Worm (Caenorhabditis elegans) whole organism, late embryonic: ENCODE results near the gene ref-1.
A peak's percentile ranks its signal among the peaks of the same experiment; 100 is the strongest.

Experiments
- C08G9.2 ChIP-seq: sonication (generic microtip); optimal IDR thresholded peaks from 2 replicates; lab custom pipeline; 2016; ENCODE audit warnings: mild to moderate bottlenecking, missing genetic modification characterization, moderate library complexity, missing compliant biosample characterization
- C38D4.7 ChIP-seq: fragments of 200-800 bp; sonication (Bioruptor generic); optimal IDR thresholded peaks from 2 replicates; lab custom pipeline; 2018; ENCODE audit warnings: mild to moderate bottlenecking, missing genetic modification characterization, moderate library complexity, missing compliant biosample characterization
- F13H6.1 ChIP-seq: sonication (generic microtip); optimal IDR thresholded peaks from 2 replicates; lab custom pipeline; 2016; ENCODE audit warnings: missing genetic modification characterization, missing compliant biosample characterization
- K02D7.2 ChIP-seq: sonication (generic microtip); optimal IDR thresholded peaks from 2 replicates; lab custom pipeline; 2017; ENCODE audit warnings: mild to moderate bottlenecking, missing genetic modification characterization, missing compliant biosample characterization
- K09A11.1 ChIP-seq: sonication (generic microtip); optimal IDR thresholded peaks from 2 replicates; lab custom pipeline; 2017; ENCODE audit warnings: antibody characterized with exemption, mild to moderate bottlenecking, missing genetic modification characterization, missing compliant biosample characterization; ENCODE audit not compliant: insufficient read depth
- T23F11.4 ChIP-seq: fragments of 200-800 bp; sonication (Bioruptor generic); optimal IDR thresholded peaks from 2 replicates; lab custom pipeline; 2018; ENCODE audit warnings: mild to moderate bottlenecking, missing genetic modification characterization, missing compliant biosample characterization
- Y22D7AL.16 ChIP-seq: sonication (generic microtip); optimal IDR thresholded peaks from 2 replicates; lab custom pipeline; 2016; ENCODE audit warnings: missing genetic modification characterization, missing compliant biosample characterization
- ahr-1 ChIP-seq: sonication (generic microtip); optimal IDR thresholded peaks from 2 replicates; lab custom pipeline; 2016; ENCODE audit warnings: missing genetic modification characterization, missing compliant biosample characterization
- ama-1 ChIP-seq: fragments of 150-350 bp; optimal IDR thresholded peaks from 2 replicates; lab custom pipeline; 2014
- ceh-18 ChIP-seq: sonication (generic microtip); optimal IDR thresholded peaks from 2 replicates; lab custom pipeline; 2016; ENCODE audit warnings: missing genetic modification characterization, missing compliant biosample characterization
- ceh-19 ChIP-seq: fragments of 200-800 bp; sonication (Bioruptor generic); optimal IDR thresholded peaks from 2 replicates; lab custom pipeline; 2018; ENCODE audit warnings: mild to moderate bottlenecking, missing genetic modification characterization, missing compliant biosample characterization
- ceh-2 ChIP-seq: sonication (generic microtip); optimal IDR thresholded peaks from 2 replicates; lab custom pipeline; 2016; ENCODE audit warnings: missing genotype, missing genetic modification characterization, missing compliant biosample characterization
- ceh-22 ChIP-seq: sonication (generic microtip); optimal IDR thresholded peaks from 2 replicates; lab custom pipeline; 2017; ENCODE audit warnings: missing biosample characterization, missing genetic modification characterization
- ceh-24 ChIP-seq: sonication (generic microtip); optimal IDR thresholded peaks from 2 replicates; lab custom pipeline; 2016; ENCODE audit warnings: mild to moderate bottlenecking, missing genetic modification characterization, missing compliant biosample characterization
- ceh-30 ChIP-seq: fragments of 150-350 bp; optimal IDR thresholded peaks from 2 replicates; lab custom pipeline; 2014; ENCODE audit warnings: missing biosample characterization, missing genetic modification characterization
- ceh-31 ChIP-seq: sonication (generic microtip); optimal IDR thresholded peaks from 2 replicates; lab custom pipeline; 2016; ENCODE audit warnings: missing genetic modification characterization, missing compliant biosample characterization
- ceh-34 ChIP-seq: sonication (generic microtip); optimal IDR thresholded peaks from 2 replicates; lab custom pipeline; 2016; ENCODE audit warnings: mild to moderate bottlenecking, missing genetic modification characterization, missing compliant biosample characterization
- ceh-45 ChIP-seq: fragments of 200-800 bp; sonication (Bioruptor generic); IDR thresholded peaks from 2 replicates; pipeline ENCODE4 v1.3.6; 2022; ENCODE audit warnings: missing genetic modification reagents, missing genetic modification characterization, missing compliant biosample characterization
- che-1 ChIP-seq: sonication (generic microtip); optimal IDR thresholded peaks from 2 replicates; lab custom pipeline; 2016; ENCODE audit warnings: mild to moderate bottlenecking, missing genetic modification characterization, missing compliant biosample characterization
- dmd-4 ChIP-seq: sonication (generic microtip); optimal IDR thresholded peaks from 2 replicates; lab custom pipeline; 2016; ENCODE audit warnings: borderline replicate concordance, missing genetic modification characterization, missing compliant biosample characterization
- dve-1 ChIP-seq: sonication (generic microtip); optimal IDR thresholded peaks from 2 replicates; lab custom pipeline; 2017; ENCODE audit warnings: antibody characterized with exemption, mild to moderate bottlenecking, missing genetic modification characterization, missing compliant biosample characterization
- elt-2 ChIP-seq: sonication (generic microtip); optimal IDR thresholded peaks from 2 replicates; lab custom pipeline; 2016; ENCODE audit warnings: missing genetic modification reagents, missing genetic modification characterization, missing compliant biosample characterization
- fax-1 ChIP-seq: sonication (generic microtip); optimal IDR thresholded peaks from 2 replicates; lab custom pipeline; 2016; ENCODE audit warnings: missing genotype, missing genetic modification characterization, missing compliant biosample characterization
- fkh-6 ChIP-seq: sonication (generic microtip); optimal IDR thresholded peaks from 2 replicates; lab custom pipeline; 2016; ENCODE audit warnings: missing genetic modification characterization, missing compliant biosample characterization
- gmeb-2 ChIP-seq: sonication (generic microtip); optimal IDR thresholded peaks from 2 replicates; lab custom pipeline; 2016; ENCODE audit warnings: missing genetic modification characterization, inconsistent platforms, missing compliant biosample characterization
- hlh-30 ChIP-seq: sonication (generic microtip); optimal IDR thresholded peaks from 2 replicates; lab custom pipeline; 2017; ENCODE audit warnings: antibody characterized with exemption, missing genetic modification characterization, missing compliant biosample characterization; ENCODE audit not compliant: insufficient read depth
- hlh-6 ChIP-seq: sonication (generic microtip); optimal IDR thresholded peaks from 2 replicates; lab custom pipeline; 2016; ENCODE audit warnings: missing genotype, missing genetic modification characterization, missing compliant biosample characterization
- hlh-8 ChIP-seq: sonication (generic microtip); optimal IDR thresholded peaks from 2 replicates; lab custom pipeline; 2016; ENCODE audit warnings: missing genotype, missing genetic modification characterization, missing compliant biosample characterization
- lin-11 ChIP-seq: fragments of 200-800 bp; sonication (Bioruptor generic); optimal IDR thresholded peaks from 2 replicates; lab custom pipeline; 2018; ENCODE audit warnings: mild to moderate bottlenecking, missing genetic modification characterization, missing compliant biosample characterization
- nfya-1 ChIP-seq: sonication (generic microtip); optimal IDR thresholded peaks from 2 replicates; lab custom pipeline; 2017; ENCODE audit warnings: missing genetic modification characterization, mild to moderate bottlenecking, missing compliant biosample characterization, antibody characterized with exemption, moderate library complexity
- npax-4 ChIP-seq: sonication (generic microtip); optimal IDR thresholded peaks from 2 replicates; lab custom pipeline; 2016; ENCODE audit warnings: missing genetic modification characterization, missing compliant biosample characterization
- odd-2 ChIP-seq: sonication (generic microtip); optimal IDR thresholded peaks from 2 replicates; lab custom pipeline; 2017; ENCODE audit warnings: antibody characterized with exemption, mild to moderate bottlenecking, missing genetic modification characterization, missing compliant biosample characterization
- pag-3 ChIP-seq: sonication (generic microtip); optimal IDR thresholded peaks from 2 replicates; lab custom pipeline; 2016; ENCODE audit warnings: missing compliant biosample characterization, missing genetic modification characterization, borderline replicate concordance
- pat-9 ChIP-seq: fragments of 200-800 bp; sonication (Bioruptor generic); optimal IDR thresholded peaks from 2 replicates; lab custom pipeline; 2018; ENCODE audit warnings: mild to moderate bottlenecking, missing genetic modification characterization, moderate library complexity, missing compliant biosample characterization
- pax-1 ChIP-seq: fragments of 150-350 bp; optimal IDR thresholded peaks from 2 replicates; lab custom pipeline; 2014; ENCODE audit warnings: missing biosample characterization, missing genetic modification characterization
- pqm-1 ChIP-seq: sonication (generic microtip); optimal IDR thresholded peaks from 2 replicates; lab custom pipeline; 2016; ENCODE audit warnings: missing genetic modification characterization, missing compliant biosample characterization
- rnt-1 ChIP-seq: sonication (generic microtip); optimal IDR thresholded peaks from 2 replicates; lab custom pipeline; 2016; ENCODE audit warnings: missing genetic modification characterization, missing compliant biosample characterization
- sox-2 ChIP-seq: fragments of 200-800 bp; sonication (Bioruptor generic); IDR thresholded peaks from 2 replicates; pipeline ENCODE4 v1.3.6; 2022; ENCODE audit warnings: missing genetic modification reagents, missing genetic modification characterization, missing compliant biosample characterization
- sox-4 ChIP-seq: sonication (generic microtip); optimal IDR thresholded peaks from 2 replicates; lab custom pipeline; 2017; ENCODE audit warnings: mild to moderate bottlenecking, missing genetic modification characterization, inconsistent platforms, missing compliant biosample characterization
- tbx-2 ChIP-seq: sonication (generic microtip); optimal IDR thresholded peaks from 2 replicates; lab custom pipeline; 2016; ENCODE audit warnings: missing genetic modification characterization, missing compliant biosample characterization
- tbx-7 ChIP-seq: sonication (generic microtip); optimal IDR thresholded peaks from 2 replicates; lab custom pipeline; 2016; ENCODE audit warnings: missing genotype, missing genetic modification characterization, missing compliant biosample characterization
- ttx-3 ChIP-seq: sonication (generic microtip); optimal IDR thresholded peaks from 2 replicates; lab custom pipeline; 2016; ENCODE audit warnings: missing genetic modification reagents, missing genetic modification characterization, missing compliant biosample characterization
- unc-55 ChIP-seq: sonication (generic microtip); optimal IDR thresholded peaks from 2 replicates; lab custom pipeline; 2017; ENCODE audit warnings: missing biosample characterization, missing genetic modification reagents, missing genetic modification characterization
- unc-86 ChIP-seq: sonication (generic microtip); optimal IDR thresholded peaks from 2 replicates; lab custom pipeline; 2016; ENCODE audit warnings: missing genetic modification characterization, missing compliant biosample characterization
- ztf-16 ChIP-seq: sonication (generic microtip); optimal IDR thresholded peaks from 2 replicates; lab custom pipeline; 2017; ENCODE audit warnings: missing genetic modification characterization, missing compliant biosample characterization

The ref-1 gene

ce11 chrII:10202275-10202674 lies 16.0 kb upstream of the ref-1 start (continued):
- TF ChIP-seq pax-1 (tag; lab: Kevin White, UChicago) (no peak), pat-9 (tag; lab: Kevin White, UChicago) (no peak), npax-4 (tag; lab: Kevin White, UChicago) (no peak), K02D7.2 (no peak), sox-2 (no peak), sox-4 (tag; lab: Kevin White, UChicago) (no peak), ceh-2 (tag; lab: Kevin White, UChicago) (peak; percentile 9), C08G9.2 (tag; lab: Kevin White, UChicago) (no peak), ahr-1 (tag; lab: Kevin White, UChicago) (no peak), rnt-1 (tag; lab: Kevin White, UChicago) (peak; percentile 14), tbx-2 (peak; percentile 69), fax-1 (tag; lab: Kevin White, UChicago) (no peak), elt-2 (tag; lab: Kevin White, UChicago) (peak; percentile 10), hlh-30 (tag; lab: Kevin White, UChicago) (peak; percentile 81), ceh-19 (GFP tag; lab: Kevin White, UChicago) (peak; percentile 70), fkh-6 (tag; lab: Kevin White, UChicago) (peak; percentile 47), ceh-31 (peak; percentile 80), F13H6.1 (tag; lab: Kevin White, UChicago) (no peak), nfya-1 (tag; lab: Kevin White, UChicago) (peak; percentile 79)

DNA sequence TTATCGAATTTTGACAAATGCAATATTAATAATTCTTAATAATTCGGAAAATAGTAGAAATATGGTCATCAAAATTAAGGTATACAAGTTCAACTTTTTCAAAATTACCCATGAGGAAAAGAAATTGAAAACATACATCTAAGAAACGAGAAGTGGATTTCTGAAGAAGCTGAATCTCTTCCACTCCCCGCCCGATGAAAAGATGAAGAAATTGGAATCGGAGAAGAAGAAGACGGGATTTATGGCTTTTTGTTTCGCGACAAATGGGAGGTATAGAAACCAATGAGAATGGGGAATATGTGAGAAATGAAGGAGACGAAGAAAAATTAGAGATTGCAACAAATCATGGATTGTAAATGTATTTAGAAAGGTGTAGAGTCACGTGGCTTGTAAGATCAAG lies 15.2 kb upstream of the ref-1 start:
- TF ChIP-seq ttx-3 (tag; lab: Kevin White, UChicago) = no peak
- no peak for TF ChIP-seq ceh-18 (tag; lab: Kevin White, UChicago)
- TF ChIP-seq unc-55 = peak; percentile 11

- peak; percentile 12 for TF ChIP-seq dve-1
- no peak for TF ChIP-seq rnt-1 (tag; lab: Kevin White, UChicago)
These were observed 14.5 kb upstream of the ref-1 start for ce11 chrII:10203765-10204164.

ce11 chrII:10204428-10205049 lies 13.7 kb upstream of the ref-1 start:
- TF ChIP-seq dve-1 = no peak
- TF ChIP-seq che-1 (tag; lab: Kevin White, UChicago) = no peak
- TF ChIP-seq ama-1 (lab: Kevin White, UChicago) = no peak
- TF ChIP-seq unc-86 = no peak
- TF ChIP-seq pqm-1 (tag; lab: Kevin White, UChicago) = no peak
- TF ChIP-seq ttx-3 (tag; lab: Kevin White, UChicago) = no peak
- no peak for TF ChIP-seq Y22D7AL.16 (tag; lab: Kevin White, UChicago)
- no peak for TF ChIP-seq odd-2 (tag; lab: Kevin White, UChicago)
- no peak for TF ChIP-seq ztf-16
- TF ChIP-seq C38D4.7 (GFP tag; lab: Kevin White, UChicago) = no peak
- no peak for TF ChIP-seq C08G9.2 (tag; lab: Kevin White, UChicago)
- no peak for TF ChIP-seq hlh-6
- peak; percentile 11 for TF ChIP-seq hlh-30 (tag; lab: Kevin White, UChicago)
- no peak for TF ChIP-seq ceh-34 (tag; lab: Kevin White, UChicago)
- no peak for TF ChIP-seq nfya-1 (tag; lab: Kevin White, UChicago)
- no peak for TF ChIP-seq gmeb-2 (tag; lab: Kevin White, UChicago)
- no peak for TF ChIP-seq pag-3 (tag; lab: Kevin White, UChicago)
- TF ChIP-seq sox-2 = no peak
- no peak for TF ChIP-seq lin-11 (tag; lab: Kevin White, UChicago)
- no peak for TF ChIP-seq pax-1 (tag; lab: Kevin White, UChicago)
- TF ChIP-seq ceh-45 (GFP tag; lab: Robert Waterston, UW) = no peak
- TF ChIP-seq ceh-30 (tag; lab: Kevin White, UChicago) = no peak
- TF ChIP-seq tbx-7 (tag; lab: Kevin White, UChicago) = no peak
- TF ChIP-seq hlh-8 = no peak
- TF ChIP-seq T23F11.4 (GFP tag; lab: Kevin White, UChicago) = no peak
- TF ChIP-seq F13H6.1 (tag; lab: Kevin White, UChicago) = no peak
- peak; percentile 32 for TF ChIP-seq rnt-1 (tag; lab: Kevin White, UChicago)
- no peak for TF ChIP-seq K09A11.1 (tag; lab: Kevin White, UChicago)
- no peak for TF ChIP-seq fkh-6 (tag; lab: Kevin White, UChicago)
- peak; percentile 46 for TF ChIP-seq ceh-22 (tag; lab: Kevin White, UChicago)
- TF ChIP-seq ceh-24 (tag; lab: Kevin White, UChicago) = no peak
- TF ChIP-seq ceh-18 (tag; lab: Kevin White, UChicago) = peak; percentile 45
- no peak for TF ChIP-seq npax-4 (tag; lab: Kevin White, UChicago)
- TF ChIP-seq dmd-4 (tag; lab: Kevin White, UChicago) = no peak
